Fruit fly (Drosophila melanogaster) whole organism, embryonic: ENCODE results near the gene Ror.

ENCODE experiments used
- Bteb2 ChIP-seq: fragments of 200-800 bp; sonication (Bioruptor generic); optimal IDR thresholded peaks from 2 replicates; lab custom pipeline; 2016; ENCODE audit warnings: missing biosample characterization, missing genetic modification characterization
- CG11695 ChIP-seq: fragments of 200-800 bp; sonication (Bioruptor generic); IDR thresholded peaks from 3 replicates; pipeline ENCODE4 v1.3.6; 2022; ENCODE audit warnings: missing biosample characterization, missing genetic modification characterization
- CG12236 ChIP-seq: fragments of 200-800 bp; sonication (Bioruptor generic); optimal IDR thresholded peaks from 2 replicates; lab custom pipeline; 2016; ENCODE audit warnings: missing biosample characterization, missing genetic modification characterization
- CG12391 ChIP-seq: fragments of 200-800 bp; sonication (Bioruptor generic); optimal IDR thresholded peaks from 3 replicates; lab custom pipeline; 2018; ENCODE audit warnings: missing biosample characterization, mild to moderate bottlenecking, missing genetic modification characterization, moderate library complexity
- CG14441 ChIP-seq: fragments of 200-800 bp; sonication (Bioruptor generic); IDR thresholded peaks from 2 replicates; pipeline ENCODE4 v1.3.6; 2022; ENCODE audit warnings: missing biosample characterization, missing genetic modification characterization
- CG15269 ChIP-seq: fragments of 200-800 bp; sonication (Bioruptor generic); optimal IDR thresholded peaks from 2 replicates; lab custom pipeline; 2018; ENCODE audit warnings: missing biosample characterization, mild to moderate bottlenecking, missing genetic modification characterization, moderate library complexity
- CG15601 ChIP-seq: fragments of 200-800 bp; sonication (Bioruptor generic); optimal IDR thresholded peaks from 3 replicates; lab custom pipeline; 2019; ENCODE audit warnings: missing biosample characterization, mild to moderate bottlenecking, missing genetic modification characterization, moderate library complexity
- CG16779 ChIP-seq: fragments of 200-800 bp; sonication (Bioruptor generic); IDR thresholded peaks from 2 replicates; pipeline ENCODE4 v1.3.6; 2022; ENCODE audit warnings: missing biosample characterization, missing genetic modification characterization
- CG18011 ChIP-seq: fragments of 200-800 bp; sonication (Bioruptor generic); optimal IDR thresholded peaks from 2 replicates; lab custom pipeline; 2017; ENCODE audit warnings: missing biosample characterization, missing genetic modification characterization, mild to moderate bottlenecking, moderate library complexity, missing genotype
- CG18262 ChIP-seq: fragments of 200-800 bp; optimal IDR thresholded peaks from 3 replicates; lab custom pipeline; 2019; ENCODE audit warnings: missing biosample characterization, mild to moderate bottlenecking, missing genetic modification characterization, moderate library complexity
- CG1832 ChIP-seq: fragments of 200-800 bp; sonication (Bioruptor generic); optimal IDR thresholded peaks from 2 replicates; lab custom pipeline; 2017; ENCODE audit warnings: missing biosample characterization, mild to moderate bottlenecking, missing genetic modification characterization, inconsistent platforms
- CG2889 ChIP-seq: fragments of 200-800 bp; sonication (Bioruptor generic); IDR thresholded peaks from 3 replicates; pipeline ENCODE4 v1.3.6; 2022; ENCODE audit warnings: missing biosample characterization, missing genetic modification characterization
- CG3065 ChIP-seq: fragments of 200-800 bp; sonication (Bioruptor generic); optimal IDR thresholded peaks from 2 replicates; lab custom pipeline; 2016; ENCODE audit warnings: missing biosample characterization, missing genetic modification characterization
- CG31388 ChIP-seq: fragments of 200-800 bp; sonication (Bioruptor generic); optimal IDR thresholded peaks from 2 replicates; lab custom pipeline; 2016; ENCODE audit warnings: missing biosample characterization, missing genetic modification characterization
- CG3995 ChIP-seq: fragments of 200-800 bp; sonication (Bioruptor generic); optimal IDR thresholded peaks from 3 replicates; lab custom pipeline; 2016; ENCODE audit warnings: missing biosample characterization, missing genetic modification characterization
- CG43689 ChIP-seq: fragments of 200-800 bp; sonication (Bioruptor generic); IDR thresholded peaks from 2 replicates; pipeline ENCODE4 v1.3.6; 2022; ENCODE audit warnings: missing biosample characterization, missing genetic modification characterization
- CoRest ChIP-seq: fragments of 200-800 bp; sonication (Bioruptor generic); optimal IDR thresholded peaks from 3 replicates; lab custom pipeline; 2018; ENCODE audit warnings: missing biosample characterization, mild to moderate bottlenecking, missing genetic modification characterization, moderate library complexity
- Ets97D ChIP-seq: fragments of 200-800 bp; sonication (Bioruptor generic); optimal IDR thresholded peaks from 3 replicates; lab custom pipeline; 2016; ENCODE audit warnings: missing biosample characterization, missing genetic modification characterization
- Gug ChIP-seq: fragments of 200-800 bp; sonication (Bioruptor generic); IDR thresholded peaks from 4 replicates; pipeline ENCODE4 v1.3.6; 2022; ENCODE audit warnings: missing biosample characterization, missing genetic modification characterization
- Hand ChIP-seq: fragments of 200-800 bp; sonication (Bioruptor generic); optimal IDR thresholded peaks from 2 replicates; lab custom pipeline; 2017; ENCODE audit warnings: mild to moderate bottlenecking, missing biosample characterization, missing genetic modification reagents, missing genetic modification characterization
- Hey ChIP-seq: fragments of 200-800 bp; sonication (Bioruptor generic); optimal IDR thresholded peaks from 3 replicates; lab custom pipeline; 2018; ENCODE audit warnings: missing biosample characterization, mild to moderate bottlenecking, missing genetic modification characterization
- Hr51 ChIP-seq, 2 experiments: fragments of 200-800 bp; sonication (Bioruptor generic); optimal IDR thresholded peaks; 2 replicates in 1 of 2; 3 replicates in 1 of 2; lab custom pipeline; 2016 to 2018; ENCODE audit warnings: missing biosample characterization in 2 of 2, missing genetic modification characterization in 2 of 2, mild to moderate bottlenecking in 1 of 2, moderate library complexity in 1 of 2
- Lim3 ChIP-seq: fragments of 200-800 bp; sonication (Bioruptor generic); IDR thresholded peaks from 2 replicates; pipeline ENCODE4 v1.3.6; 2022; ENCODE audit warnings: missing biosample characterization, missing genetic modification characterization
- NC2α ChIP-seq: fragments of 200-800 bp; sonication (Bioruptor generic); optimal IDR thresholded peaks from 2 replicates; lab custom pipeline; 2016; ENCODE audit warnings: missing biosample characterization, missing genetic modification characterization
- Nf-YA ChIP-seq: fragments of 200-800 bp; sonication (Bioruptor generic); IDR thresholded peaks from 2 replicates; pipeline ENCODE4 v1.3.6; 2022; ENCODE audit warnings: missing biosample characterization, missing genetic modification characterization
- Oaz ChIP-seq: fragments of 200-800 bp; sonication (Bioruptor generic); IDR thresholded peaks from 2 replicates; pipeline ENCODE4 v1.3.6; 2022; ENCODE audit warnings: missing biosample characterization, missing genetic modification characterization
- ase ChIP-seq: fragments of 200-800 bp; sonication (Bioruptor generic); IDR thresholded peaks from 3 replicates; pipeline ENCODE4 v1.3.6; 2022; ENCODE audit warnings: missing biosample characterization, missing genetic modification characterization
- bsh ChIP-seq, 2 experiments: fragments of 200-800 bp; sonication (Bioruptor generic); optimal IDR thresholded peaks; 2 replicates each; lab custom pipeline; 2017 to 2018; ENCODE audit warnings: mild to moderate bottlenecking in 2 of 2, missing biosample characterization in 2 of 2, missing genetic modification characterization in 2 of 2, moderate library complexity in 1 of 2
- caup ChIP-seq: fragments of 200-800 bp; sonication (Bioruptor generic); optimal IDR thresholded peaks from 3 replicates; lab custom pipeline; 2017; ENCODE audit warnings: missing biosample characterization, mild to moderate bottlenecking, missing genetic modification characterization, moderate library complexity; ENCODE audit not compliant: severe bottlenecking
- chm ChIP-seq: fragments of 200-800 bp; sonication (Bioruptor generic); IDR thresholded peaks from 2 replicates; pipeline ENCODE4 v1.3.6; 2022; ENCODE audit warnings: missing biosample characterization, missing genetic modification characterization
- croc ChIP-seq: fragments of 200-800 bp; sonication (Bioruptor generic); conservative IDR thresholded peaks from 3 replicates; pipeline ENCODE4 v1.3.6; 2022; ENCODE audit warnings: missing biosample characterization, missing genetic modification characterization
- cwo ChIP-seq: fragments of 200-800 bp; sonication (Bioruptor generic); optimal IDR thresholded peaks from 3 replicates; lab custom pipeline; 2017; ENCODE audit warnings: missing biosample characterization, missing genetic modification characterization, mild to moderate bottlenecking, moderate library complexity, missing genetic modification reagents
- dan ChIP-seq: fragments of 200-800 bp; sonication (Bioruptor generic); IDR thresholded peaks from 2 replicates; pipeline ENCODE4 v1.3.6; 2022; ENCODE audit warnings: missing biosample characterization, missing genetic modification characterization
- danr ChIP-seq: fragments of 200-800 bp; sonication (Bioruptor generic); IDR thresholded peaks from 2 replicates; pipeline ENCODE4 v1.3.6; 2022; ENCODE audit warnings: missing biosample characterization, missing genetic modification characterization
- disco-r ChIP-seq: fragments of 200-800 bp; sonication (Bioruptor generic); optimal IDR thresholded peaks from 2 replicates; lab custom pipeline; 2016; ENCODE audit warnings: missing biosample characterization, missing genetic modification characterization
- dmrt11E ChIP-seq: fragments of 200-800 bp; sonication (Bioruptor generic); optimal IDR thresholded peaks from 3 replicates; lab custom pipeline; 2018; ENCODE audit warnings: missing biosample characterization, mild to moderate bottlenecking, missing genetic modification characterization, moderate library complexity
- fd102C ChIP-seq: fragments of 200-800 bp; sonication (Bioruptor generic); optimal IDR thresholded peaks from 2 replicates; lab custom pipeline; 2018; ENCODE audit warnings: missing biosample characterization, mild to moderate bottlenecking, missing genetic modification characterization, moderate library complexity
- fd96Cb ChIP-seq: fragments of 200-800 bp; sonication (Bioruptor generic); optimal IDR thresholded peaks from 2 replicates; lab custom pipeline; 2018; ENCODE audit warnings: missing biosample characterization, mild to moderate bottlenecking, missing genetic modification characterization, moderate library complexity
- ftz-f1 ChIP-seq: fragments of 200-800 bp; sonication (Bioruptor generic); optimal IDR thresholded peaks from 2 replicates; lab custom pipeline; 2016; ENCODE audit warnings: missing biosample characterization, missing genetic modification characterization
- fu2 ChIP-seq: fragments of 200-800 bp; sonication (Bioruptor generic); optimal IDR thresholded peaks from 2 replicates; lab custom pipeline; 2016; ENCODE audit warnings: missing biosample characterization, missing genetic modification characterization
- grn ChIP-seq: fragments of 200-800 bp; sonication (Bioruptor generic); optimal IDR thresholded peaks from 3 replicates; lab custom pipeline; 2017; ENCODE audit warnings: missing biosample characterization, missing genetic modification characterization
- gsb ChIP-seq: fragments of 200-800 bp; sonication (Bioruptor generic); IDR thresholded peaks from 2 replicates; pipeline ENCODE4 v1.3.6; 2022; ENCODE audit warnings: missing biosample characterization, missing genetic modification characterization
- h ChIP-seq: fragments of >200 bp; optimal IDR thresholded peaks from 2 replicates; lab custom pipeline; 2017
- knrl ChIP-seq: fragments of 200-800 bp; sonication (Bioruptor generic); IDR thresholded peaks from 3 replicates; pipeline ENCODE4 v1.3.6; 2022; ENCODE audit warnings: missing biosample characterization, missing genetic modification characterization; ENCODE audit not compliant: partially characterized antibody
- lmd ChIP-seq: fragments of 200-800 bp; sonication (Bioruptor generic); IDR thresholded peaks from 2 replicates; pipeline ENCODE4 v1.3.6; 2022; ENCODE audit warnings: missing biosample characterization, missing genetic modification characterization
- luna ChIP-seq: fragments of 200-800 bp; sonication (Bioruptor generic); optimal IDR thresholded peaks from 2 replicates; lab custom pipeline; 2016; ENCODE audit warnings: missing biosample characterization, missing genetic modification characterization
- mirr ChIP-seq: fragments of 200-800 bp; sonication (Bioruptor generic); optimal IDR thresholded peaks from 3 replicates; lab custom pipeline; 2018; ENCODE audit warnings: missing biosample characterization, mild to moderate bottlenecking, missing genetic modification characterization
- nau ChIP-seq: fragments of 200-800 bp; sonication (Bioruptor generic); optimal IDR thresholded peaks from 3 replicates; lab custom pipeline; 2017; ENCODE audit warnings: missing biosample characterization, mild to moderate bottlenecking, missing genetic modification characterization, missing genetic modification reagents
- nerfin-2 ChIP-seq: fragments of 200-800 bp; sonication (Bioruptor generic); IDR thresholded peaks from 2 replicates; pipeline ENCODE4 v1.3.6; 2022; ENCODE audit warnings: missing biosample characterization, missing genetic modification characterization; ENCODE audit not compliant: partially characterized antibody
- row ChIP-seq: fragments of 200-800 bp; sonication (Bioruptor generic); IDR thresholded peaks from 3 replicates; pipeline ENCODE4 v1.3.6; 2022; ENCODE audit warnings: missing biosample characterization, missing genetic modification characterization
- unpg ChIP-seq: fragments of 200-800 bp; sonication (Bioruptor generic); optimal IDR thresholded peaks from 3 replicates; lab custom pipeline; 2018; ENCODE audit warnings: missing biosample characterization, mild to moderate bottlenecking, missing genetic modification characterization, moderate library complexity
- vfl ChIP-seq: fragments of 200-800 bp; sonication (Bioruptor generic); optimal IDR thresholded peaks from 2 replicates; lab custom pipeline; 2016; ENCODE audit warnings: missing biosample characterization, missing genetic modification characterization

The Ror gene

DNA sequence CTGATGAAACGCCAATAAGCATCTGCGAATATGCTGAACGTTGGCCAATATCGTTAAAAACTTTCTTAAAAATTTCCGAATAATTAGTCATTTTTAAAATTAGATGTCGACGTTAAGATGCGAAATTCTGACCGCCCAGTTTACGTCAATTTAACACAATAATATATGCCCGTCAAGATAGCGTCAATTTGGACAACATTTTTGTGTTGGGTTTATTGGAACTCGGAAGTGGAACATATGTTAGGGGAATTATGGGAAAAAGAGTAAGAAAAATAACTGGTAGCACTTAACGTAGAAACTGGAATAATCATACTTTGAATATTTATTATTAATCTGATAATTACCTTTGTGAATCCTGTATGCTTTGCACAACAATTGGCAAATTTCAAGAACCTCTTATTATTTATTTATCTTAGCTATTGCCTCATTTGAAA is 4.1 kb downstream of the Ror start, which contains the start of gene CG5676 (continued):
- TF ChIP-seq CG31388 (GFP tag; lab: Kevin White, UChicago) (no peak), Bteb2 (no peak), ase (GFP tag; lab: Robert Waterston, UW) (no peak), h (lab: Kevin White, UChicago) (no peak), dmrt11E (no peak), Oaz (GFP tag; lab: Robert Waterston, UW) (no peak), unpg (GFP tag; lab: Kevin White, UChicago) (no peak), row (peak; percentile 50; the same call in 1 of the 3 replicates), cwo (GFP tag; lab: Kevin White, UChicago) (no peak), NC2α (GFP tag; lab: Kevin White, UChicago) (no peak), grn (GFP tag; lab: Kevin White, UChicago) (no peak), nau (GFP tag; lab: Kevin White, UChicago) (no peak), CG1832 (GFP tag; lab: Kevin White, UChicago) (no peak), CG16779 (no peak), caup (GFP tag; lab: Kevin White, UChicago) (no peak), luna (GFP tag; lab: Kevin White, UChicago) (no peak), dan (GFP tag; lab: Robert Waterston, UW) (no peak), nerfin-2 (GFP tag; lab: Robert Waterston, UW) (no peak), Gug (GFP tag; lab: Robert Waterston, UW) (no peak), CG15269 (tag; lab: Kevin White, UChicago) (no peak), gsb (no peak), chm (GFP tag; lab: Robert Waterston, UW) (no peak), CG18011 (GFP tag; lab: Kevin White, UChicago) (no peak), Hand (no peak), CoRest (tag; lab: Kevin White, UChicago) (no peak), disco-r (GFP tag; lab: Kevin White, UChicago) (no peak), CG11695 (GFP tag; lab: Robert Waterston, UW) (no peak), Hey (tag; lab: Kevin White, UChicago) (no peak), fd102C (GFP tag; lab: Kevin White, UChicago) (no peak), CG3065 (GFP tag; lab: Kevin White, UChicago) (no peak), CG18262 (peak; percentile 4), knrl (GFP tag; lab: Robert Waterston, UW) (no peak), ftz-f1 (GFP tag; lab: Kevin White, UChicago) (no peak), CG14441 (GFP tag; lab: Robert Waterston, UW) (no peak), CG15601 (tag; lab: Kevin White, UChicago) (no peak), bsh (GFP tag; optimal IDR thresholded peaks at IDR 0.05; lab: Kevin White, UChicago) (no peak), vfl (GFP tag; lab: Kevin White, UChicago) (no peak), Nf-YA (GFP tag; lab: Robert Waterston, UW) (no peak), CG2889 (no peak), fu2 (GFP tag; lab: Kevin White, UChicago) (no peak), mirr (GFP tag; lab: Kevin White, UChicago) (no peak), Ets97D (GFP tag; lab: Kevin White, UChicago) (peak; percentile 26), fd96Cb (tag; lab: Kevin White, UChicago) (no peak), Hr51 (GFP tag; optimal IDR thresholded peaks at IDR 0.05; lab: Kevin White, UChicago) (no peak), CG12391 (tag; lab: Kevin White, UChicago) (no peak), croc (GFP tag; lab: Robert Waterston, UW) (no peak), Lim3 (GFP tag; lab: Robert Waterston, UW) (no peak), CG43689 (no peak), CG12236 (GFP tag; lab: Kevin White, UChicago) (no peak), danr (GFP tag; lab: Robert Waterston, UW) (no peak), lmd (GFP tag; lab: Robert Waterston, UW) (no peak), CG3995 (peak; percentile 78)
